Worm (Caenorhabditis elegans): ENCODE results near the gene srab-14.

srab-14 gene

DNA sequence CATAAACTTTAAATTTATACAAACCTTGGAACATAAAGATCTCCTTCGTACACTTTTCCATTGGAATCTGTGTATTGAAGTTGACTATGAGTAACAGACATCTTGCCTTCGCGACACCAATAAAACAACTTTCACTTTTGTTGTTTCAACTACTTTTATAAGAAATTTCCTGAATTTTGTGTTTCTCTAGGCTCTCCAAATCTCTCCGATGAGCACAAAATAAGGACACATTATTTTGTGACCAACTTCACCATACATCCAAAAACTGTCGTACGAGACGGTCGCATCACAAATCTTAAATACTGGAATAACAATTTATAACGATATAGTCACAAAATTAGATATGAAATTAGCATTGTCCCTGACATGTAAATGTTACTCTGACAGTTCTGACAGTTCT, 40.6 kb downstream of the srab-14 start, which contains the start of gene D1022.5:
Gene D1022.5 (minus strand): TSS at position 101 of the 400 bp plus-strand sequence.
- TF ChIP-seq mdl-1 (tag; optimal IDR thresholded peaks at IDR 0.05), result no peak
- no peak for TF ChIP-seq zag-1 (tag; optimal IDR thresholded peaks at IDR 0.05)
- TF ChIP-seq lin-15B (tag; optimal IDR thresholded peaks at IDR 0.05), result no peak
- TF ChIP-seq elt-2 (tag; optimal IDR thresholded peaks at IDR 0.05), result no peak
- TF ChIP-seq nhr-23 (tag; optimal IDR thresholded peaks at IDR 0.05), result no peak
- TF ChIP-seq nhr-43 (tag; optimal IDR thresholded peaks at IDR 0.05; ENCODE audit: poor library complexity, severe bottlenecking), result no peak
- no peak for TF ChIP-seq nfya-1 (tag; optimal IDR thresholded peaks at IDR 0.05; ENCODE audit: insufficient read depth)
- no peak for TF ChIP-seq ceh-28 (tag; optimal IDR thresholded peaks at IDR 0.05)
- TF ChIP-seq egl-27 (tag; optimal IDR thresholded peaks at IDR 0.05), result no peak
- TF ChIP-seq ZK546.5 (tag; optimal IDR thresholded peaks at IDR 0.05), result no peak
- TF ChIP-seq ceh-9 (tag; optimal IDR thresholded peaks at IDR 0.05), result no peak
- no peak for TF ChIP-seq nhr-25 (tag; optimal IDR thresholded peaks at IDR 0.05)
- TF ChIP-seq sea-2 (GFP tag; optimal IDR thresholded peaks at IDR 0.05), result no peak

ce11 chrII:7457210-7457609, 42.1 kb downstream of the srab-14 start, which contains the start of gene D1022.4:
Gene D1022.4, minus strand, starts transcription at chrII:7457292.
- TF ChIP-seq tbx-2 (tag; optimal IDR thresholded peaks at IDR 0.05) (no peak), elt-2 (tag; optimal IDR thresholded peaks at IDR 0.05) (peak; percentile 42), nfya-1 (tag; optimal IDR thresholded peaks at IDR 0.05; ENCODE audit: insufficient read depth) (no peak), fkh-2 (tag; optimal IDR thresholded peaks at IDR 0.05) (no peak), nhr-77 (tag; optimal IDR thresholded peaks at IDR 0.05) (no peak), lin-39 (tag; optimal IDR thresholded peaks at IDR 0.05) (no peak), nhr-76 (tag; optimal IDR thresholded peaks at IDR 0.05) (no peak), ama-1 (optimal IDR thresholded peaks at IDR 0.05) (no peak), pqm-1 (tag; optimal IDR thresholded peaks at IDR 0.05) (peak; percentile 4), pha-4 (tag; optimal IDR thresholded peaks at IDR 0.05) (peak; percentile 70), nhr-237 (tag; optimal IDR thresholded peaks at IDR 0.05) (no peak), ceh-28 (tag; optimal IDR thresholded peaks at IDR 0.05) (peak; percentile 22), nhr-23 (tag; optimal IDR thresholded peaks at IDR 0.05) (peak; percentile 13)

DNA sequence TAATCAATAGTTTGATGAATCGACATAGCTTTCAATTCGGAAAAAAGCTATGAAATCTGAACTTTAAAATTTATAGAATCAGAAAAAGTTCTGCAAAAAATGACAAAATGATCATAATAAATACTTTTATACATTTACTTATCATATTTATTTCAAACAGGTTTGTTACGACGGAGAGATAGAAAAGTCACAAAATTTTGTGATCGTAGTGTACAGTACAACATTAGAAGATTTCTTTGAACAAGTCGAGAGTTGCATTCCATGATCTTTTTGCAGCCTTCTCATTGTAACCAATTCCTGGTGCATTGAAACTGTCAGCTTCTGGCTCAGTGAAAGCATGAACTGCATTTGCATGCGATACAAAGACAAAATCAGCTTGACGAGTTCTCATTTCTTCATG, 43.1 kb downstream of the srab-14 start, which contains the start of gene D1022.3:
Gene D1022.3 (minus strand): TSS at position 101 of the 400 bp plus-strand sequence.
- TF ChIP-seq elt-3 (tag; optimal IDR thresholded peaks at IDR 0.05), result no peak
- TF ChIP-seq ama-1 (optimal IDR thresholded peaks at IDR 0.05), result no peak
- no peak for TF ChIP-seq hmg-11 (tag; optimal IDR thresholded peaks at IDR 0.05)
- TF ChIP-seq eor-1 (tag; optimal IDR thresholded peaks at IDR 0.05), result no peak
- TF ChIP-seq nfya-1 (tag; optimal IDR thresholded peaks at IDR 0.05; ENCODE audit: insufficient read depth), result no peak
- TF ChIP-seq ceh-16 (tag; optimal IDR thresholded peaks at IDR 0.05), result no peak
